Fruit fly (Drosophila melanogaster) Kc167 (cell line): ENCODE data around the gene CG6839.

Experiments
- Myc ChIP-seq: fragments of >200 bp; optimal IDR thresholded peaks from 2 replicates; lab custom pipeline; 2017; ENCODE audit warnings: missing external identifiers
- Sin3A ChIP-seq: fragments of >200 bp; optimal IDR thresholded peaks from 2 replicates; lab custom pipeline; 2018; ENCODE audit warnings: missing external identifiers
- h ChIP-seq: fragments of >200 bp; optimal IDR thresholded peaks from 3 replicates; lab custom pipeline; 2018; ENCODE audit warnings: missing external identifiers
- insv ChIP-seq: fragments of >200 bp; optimal IDR thresholded peaks from 3 replicates; lab custom pipeline; 2018; ENCODE audit warnings: missing external identifiers
- psq ChIP-seq: fragments of >200 bp; optimal IDR thresholded peaks from 2 replicates; lab custom pipeline; 2017; ENCODE audit warnings: missing external identifiers
- ttk ChIP-seq: sonication (Bioruptor generic); optimal IDR thresholded peaks from 2 replicates; lab custom pipeline; 2017; ENCODE audit warnings: missing external identifiers

CG6839 gene

DNA sequence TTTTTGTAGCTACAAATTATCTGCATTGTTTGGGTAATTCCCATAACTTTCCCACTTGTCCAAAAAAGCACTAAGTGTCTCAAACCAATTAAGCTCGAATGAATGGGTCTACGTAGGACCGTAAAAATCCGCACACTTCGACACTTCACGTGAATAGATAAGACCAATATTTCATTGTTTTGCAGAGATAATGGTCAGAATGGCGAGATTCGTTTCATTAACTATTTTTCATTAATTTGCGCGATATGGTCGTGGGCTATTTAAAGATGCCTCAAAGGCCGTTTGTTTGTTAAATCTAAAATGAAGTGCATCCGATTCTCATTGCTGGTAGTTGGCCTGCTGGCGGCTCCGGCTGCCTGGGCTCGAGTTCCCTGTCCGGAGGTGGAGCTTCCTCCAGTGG, at the start of gene CG6839:
CG6839 (plus strand) TSS at position 301 of the 400 bp plus-strand sequence.
- TF ChIP-seq psq (lab: Kevin White, UChicago) (no peak), insv (lab: Kevin White, UChicago) (no peak), ttk (lab: Kevin White, UChicago) (no peak), Sin3A (lab: Kevin White, UChicago) (no peak), h (no peak), Myc (lab: Kevin White, UChicago) (no peak)

DNA sequence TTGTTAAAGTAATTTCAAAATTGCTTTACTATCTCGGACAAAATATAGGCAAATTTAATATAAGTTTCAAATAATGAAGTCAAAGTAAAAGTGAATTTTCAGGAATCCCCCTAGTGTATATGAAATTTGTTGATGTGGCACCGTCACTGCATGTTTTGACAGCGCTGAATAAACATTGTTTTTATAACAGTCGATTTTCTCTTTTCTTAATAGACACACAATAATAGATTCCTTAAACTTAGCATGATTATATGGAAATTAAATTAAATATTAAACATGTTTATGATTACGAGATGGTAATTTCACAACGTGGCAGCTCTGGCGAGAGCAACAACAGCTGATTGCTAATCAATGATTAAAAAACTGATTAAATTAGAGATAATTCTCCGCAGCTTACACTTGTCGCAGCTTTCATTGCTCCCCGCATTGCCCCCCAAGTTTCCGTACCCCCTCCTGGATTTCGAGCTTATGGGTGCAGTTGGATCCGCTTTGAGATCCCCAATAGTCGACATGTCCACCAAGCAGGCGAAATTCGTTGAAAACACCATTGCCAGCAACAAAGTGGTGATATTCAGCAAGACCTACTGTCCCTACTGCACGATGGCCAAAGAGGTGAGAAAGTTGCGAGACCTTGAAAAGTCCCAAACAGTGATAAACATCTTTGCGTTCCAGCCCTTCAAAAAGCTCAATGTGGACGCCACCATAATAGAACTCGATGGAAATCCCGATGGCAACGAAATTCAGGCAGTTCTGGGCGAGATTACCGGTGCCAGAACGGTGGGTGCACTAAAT, 48.1 kb upstream of the CG6839 start, which contains the start of gene Grx1:
Grx1 (plus strand) TSS at position 196 of the 792 bp plus-strand sequence.
- TF ChIP-seq Sin3A (lab: Kevin White, UChicago) (no peak), insv (lab: Kevin White, UChicago) (no peak), ttk (lab: Kevin White, UChicago) (no peak), Myc (lab: Kevin White, UChicago) (no peak), h (no peak), psq (lab: Kevin White, UChicago) (no peak)

DNA sequence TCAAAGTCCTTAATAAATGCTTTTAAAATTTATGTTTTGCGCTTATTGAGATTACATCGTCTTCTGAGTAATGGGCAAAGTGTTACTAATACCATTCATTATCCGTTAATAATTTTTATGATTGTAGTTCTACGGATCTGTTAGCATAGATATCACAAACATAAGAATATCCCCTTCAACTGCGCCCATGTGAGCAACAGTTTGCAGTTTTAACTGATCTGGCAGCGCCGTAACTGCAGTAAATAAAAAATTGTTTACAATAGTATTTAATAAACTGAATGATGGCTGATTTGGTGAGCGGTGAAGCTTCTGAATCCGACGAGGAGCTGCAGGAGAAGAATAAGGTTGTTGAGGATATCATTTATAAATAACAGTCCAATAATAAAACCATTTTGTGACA, 47.4 kb upstream of the CG6839 start, which contains the start of gene Blos3:
Blos3 (plus strand) TSS at position 198 of the 400 bp plus-strand sequence.
- TF ChIP-seq insv (lab: Kevin White, UChicago) (no peak), h (no peak), Myc (lab: Kevin White, UChicago) (no peak), psq (lab: Kevin White, UChicago) (no peak), Sin3A (lab: Kevin White, UChicago) (no peak), ttk (lab: Kevin White, UChicago) (no peak)

DNA sequence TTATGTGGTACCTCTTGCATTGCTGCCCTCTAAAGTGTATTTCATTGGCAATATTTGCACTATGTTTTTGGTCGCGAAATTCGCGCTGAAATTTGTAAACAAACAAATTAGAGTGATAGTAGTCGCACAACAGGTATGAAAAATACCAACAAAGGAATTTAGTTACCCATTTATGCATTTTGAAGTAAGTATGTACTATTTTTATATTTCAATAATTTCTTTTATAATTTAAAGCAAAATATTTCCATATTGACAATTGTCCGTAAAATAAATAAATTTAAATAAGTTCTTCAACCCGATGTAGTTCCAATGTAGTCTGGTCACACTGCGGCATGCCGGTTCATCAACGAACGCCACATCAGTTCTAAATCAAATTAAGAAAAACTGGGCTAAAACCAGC, 44.9 kb upstream of the CG6839 start, which contains the start of the genes Rad9 and Uggt:
Rad9 (minus strand) TSS at position 114 of the 400 bp plus-strand sequence.
Uggt (plus strand) TSS at position 308 of the 400 bp plus-strand sequence.
- TF ChIP-seq Sin3A (lab: Kevin White, UChicago) (no peak), Myc (lab: Kevin White, UChicago) (no peak)

DNA sequence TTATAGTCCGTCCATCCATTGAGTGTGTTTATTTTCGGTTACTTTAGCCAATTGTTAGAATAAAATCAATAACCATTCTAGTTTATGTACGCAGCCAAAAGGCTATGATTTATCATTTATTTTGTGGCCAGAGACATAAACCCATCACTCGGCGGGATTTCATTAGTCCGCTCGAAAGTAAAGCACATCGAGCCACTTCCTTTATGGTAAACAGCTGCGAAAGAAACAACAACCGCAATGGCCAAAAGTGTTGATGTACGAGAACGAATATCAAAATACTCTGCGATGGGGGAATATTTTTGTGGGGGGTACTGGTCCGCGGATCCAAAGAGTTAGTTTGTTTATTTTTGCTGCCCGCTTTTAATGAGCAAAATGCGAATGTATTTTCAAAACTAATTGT, 35.8 kb upstream of the CG6839 start:
- TF ChIP-seq insv (lab: Kevin White, UChicago) (no peak), Myc (lab: Kevin White, UChicago) (no peak)

DNA sequence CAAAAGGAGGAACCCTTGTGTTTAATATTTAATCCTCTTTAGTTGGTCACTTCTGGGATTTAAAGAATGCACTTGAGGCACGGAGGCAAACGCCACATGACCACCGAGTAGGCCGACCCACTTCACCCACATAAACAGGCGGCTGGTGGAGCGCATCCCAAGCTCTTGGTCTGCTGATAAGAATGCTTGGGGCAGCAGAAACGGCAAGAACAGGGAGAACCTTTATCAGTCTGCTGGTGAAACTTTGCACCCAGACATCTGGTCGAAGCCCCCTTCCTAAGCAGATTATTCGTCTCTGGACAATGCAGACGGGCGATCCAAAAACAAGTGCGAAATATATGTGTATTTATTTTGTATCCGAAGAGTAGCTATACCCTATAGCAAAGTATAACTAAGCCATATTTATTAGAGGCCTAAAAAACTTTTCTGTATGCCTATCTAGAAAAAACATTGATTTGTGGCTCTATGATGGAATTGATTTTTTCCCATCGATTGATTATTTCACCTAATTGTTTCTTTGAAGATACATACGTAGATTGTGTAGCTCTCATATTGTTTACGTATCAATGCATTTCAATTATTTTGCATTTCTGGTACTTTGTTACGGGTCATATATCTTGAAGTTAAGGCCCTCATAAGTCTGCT, 28.0 kb upstream of the CG6839 start:
- TF ChIP-seq ttk (lab: Kevin White, UChicago) (no peak), h (no peak), psq (lab: Kevin White, UChicago) (no peak), insv (lab: Kevin White, UChicago) (no peak), Myc (lab: Kevin White, UChicago) (no peak), Sin3A (lab: Kevin White, UChicago) (no peak)

DNA sequence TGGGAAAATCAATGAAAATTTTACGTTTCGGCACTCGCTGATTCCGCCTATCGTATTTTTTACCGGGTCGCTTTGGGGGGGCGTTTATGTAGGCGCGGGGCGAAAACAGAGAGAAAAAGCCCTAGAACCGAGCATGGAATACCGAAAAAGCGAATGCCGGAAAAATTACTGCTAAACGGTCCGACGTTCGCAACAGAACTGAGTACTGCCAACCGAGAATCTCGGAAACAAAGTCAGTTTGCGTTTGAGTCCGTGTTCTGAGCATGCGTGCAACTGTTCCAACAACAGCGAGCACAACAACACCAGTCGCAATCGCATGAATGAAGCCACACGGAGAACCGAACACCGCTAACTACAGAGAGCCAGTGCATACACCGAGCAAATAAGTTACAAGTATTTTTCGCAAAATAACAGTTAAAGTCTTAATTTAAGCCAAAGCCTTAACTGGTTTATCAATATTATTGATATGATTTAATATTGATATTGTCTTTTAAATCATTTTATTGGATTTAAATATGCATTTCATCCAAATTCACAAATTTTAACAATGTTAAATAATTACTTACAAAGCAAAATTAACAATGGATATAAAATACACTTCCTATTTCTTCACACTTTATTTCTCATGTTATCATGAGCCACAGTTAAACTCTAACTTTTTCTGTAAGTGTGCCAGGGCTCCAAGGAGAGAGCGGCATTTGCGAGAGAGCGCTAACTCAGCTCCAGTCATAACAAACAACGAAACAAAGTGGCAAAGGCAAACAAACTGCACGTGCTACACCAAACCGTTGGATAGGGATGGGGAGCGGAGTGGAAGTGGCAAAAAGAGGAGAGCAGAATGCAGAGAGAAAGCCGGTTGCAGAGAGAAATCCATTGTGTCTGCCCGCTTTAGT, 26.9 kb upstream of the CG6839 start, which contains the start of gene CG3961:
CG3961 (minus strand) TSS at position 201 of the 893 bp plus-strand sequence.
- no peak for TF ChIP-seq Myc (lab: Kevin White, UChicago)
- no peak for TF ChIP-seq psq (lab: Kevin White, UChicago)
- no peak for TF ChIP-seq insv (lab: Kevin White, UChicago)
- no peak for TF ChIP-seq h

DNA sequence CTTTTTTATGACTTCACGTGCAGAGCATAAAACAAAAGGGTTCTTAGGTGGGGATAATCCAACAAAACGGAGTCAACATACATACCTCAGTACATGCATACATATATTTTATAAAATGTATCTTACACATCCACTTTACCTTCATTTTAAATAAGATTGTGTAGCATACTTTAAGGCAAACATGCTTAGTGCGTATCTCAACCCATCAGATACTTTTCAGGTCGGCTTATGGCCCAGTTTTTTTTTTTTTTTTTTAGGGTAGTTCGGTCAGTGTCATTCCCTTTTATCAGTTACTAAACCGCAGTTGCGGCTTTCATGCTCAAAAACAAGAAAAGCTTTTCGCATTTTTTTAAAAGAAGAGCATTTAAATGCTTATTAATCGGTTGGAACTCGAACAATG, 25.4 kb upstream of the CG6839 start, which contains the start of gene NijB:
NijB (plus strand) TSS at position 398 of the 400 bp plus-strand sequence.
- TF ChIP-seq Myc (lab: Kevin White, UChicago) (no peak), ttk (lab: Kevin White, UChicago) (no peak), psq (lab: Kevin White, UChicago) (no peak), h (no peak), Sin3A (lab: Kevin White, UChicago) (no peak), insv (lab: Kevin White, UChicago) (no peak)

DNA sequence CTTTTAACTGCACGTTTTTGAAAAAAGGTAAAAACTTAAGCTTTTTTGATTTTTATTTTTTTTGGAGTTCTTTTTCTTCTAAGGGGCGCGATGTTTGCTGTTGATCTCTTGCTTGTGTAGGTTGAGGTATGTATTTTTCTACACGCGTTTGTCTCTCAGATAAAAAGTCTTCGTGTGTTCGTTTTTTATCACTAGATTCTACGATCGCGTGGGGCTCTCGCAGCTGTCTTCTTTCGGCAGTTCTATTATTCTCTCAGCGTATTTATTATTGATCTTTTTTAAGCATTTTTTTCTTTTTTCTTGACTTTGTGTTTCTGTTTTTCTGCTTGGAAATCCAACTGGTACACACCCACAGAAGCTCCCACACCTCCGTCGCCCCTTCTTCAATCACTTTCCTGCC, 22.3 kb upstream of the CG6839 start:
- TF ChIP-seq h (no peak), Myc (lab: Kevin White, UChicago) (no peak), psq (lab: Kevin White, UChicago) (no peak), insv (lab: Kevin White, UChicago) (no peak), Sin3A (lab: Kevin White, UChicago) (no peak), ttk (lab: Kevin White, UChicago) (no peak)

DNA sequence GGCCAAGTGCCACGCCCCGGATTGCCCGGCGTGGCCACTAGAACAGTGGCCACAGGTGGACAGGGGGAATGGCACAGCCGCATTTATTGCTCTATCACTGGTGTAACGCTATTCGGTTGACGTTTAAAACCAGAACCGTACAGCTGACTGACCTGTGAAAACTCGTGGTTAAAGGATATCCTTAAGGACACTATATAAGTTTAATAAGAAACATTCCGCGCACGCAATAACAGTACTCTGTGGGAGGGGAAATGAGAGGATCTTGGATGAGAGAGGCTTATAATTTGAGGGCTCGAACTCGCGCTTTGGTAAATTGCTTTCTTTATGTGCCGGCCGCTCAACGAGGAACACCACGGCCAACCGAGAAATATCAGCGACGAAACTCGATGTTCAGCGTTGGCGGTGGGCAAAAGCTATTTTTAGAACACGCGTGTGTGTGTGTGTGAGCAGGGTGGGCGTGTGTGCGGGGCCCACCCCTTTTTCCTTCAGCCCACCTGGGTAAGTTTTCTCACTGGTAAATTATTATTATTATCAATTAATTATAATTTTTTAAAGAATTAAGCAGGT, 21.0 kb upstream of the CG6839 start:
- TF ChIP-seq insv (lab: Kevin White, UChicago) (no peak), ttk (lab: Kevin White, UChicago) (no peak), Myc (lab: Kevin White, UChicago) (no peak), h (no peak), Sin3A (lab: Kevin White, UChicago) (no peak), psq (lab: Kevin White, UChicago) (no peak)
